Worm (Caenorhabditis elegans): ENCODE data around the gene C07B5.6.

- TF ChIP-seq mes-2 (tag; optimal IDR thresholded peaks at IDR 0.05; ENCODE audit: poor library complexity, severe bottlenecking), result peak; percentile 32
- TF ChIP-seq nhr-11 (tag; optimal IDR thresholded peaks at IDR 0.05), result no peak
- no peak for TF ChIP-seq lin-39 (tag; optimal IDR thresholded peaks at IDR 0.05)
- no peak for TF ChIP-seq fos-1 (tag; optimal IDR thresholded peaks at IDR 0.05)
- no peak for TF ChIP-seq D1046.2 (GFP tag; IDR thresholded peaks at IDR 0.05)
- no peak for TF ChIP-seq aly-2 (tag; optimal IDR thresholded peaks at IDR 0.05)
- no peak for TF ChIP-seq mep-1 (tag; optimal IDR thresholded peaks at IDR 0.05)
- TF ChIP-seq saeg-2 (GFP tag; IDR thresholded peaks at IDR 0.05), result no peak
- no peak for TF ChIP-seq ZK546.5 (tag; optimal IDR thresholded peaks at IDR 0.05)
- no peak for TF ChIP-seq dpl-1 (GFP tag; optimal IDR thresholded peaks at IDR 0.05)
- TF ChIP-seq ceh-44 (GFP tag; IDR thresholded peaks at IDR 0.05), result no peak
- no peak for TF ChIP-seq Y75B8A.6 (GFP tag; IDR thresholded peaks at IDR 0.05)
- TF ChIP-seq rbr-2 (tag; optimal IDR thresholded peaks at IDR 0.05), result no peak
- TF ChIP-seq ceh-28 (tag; optimal IDR thresholded peaks at IDR 0.05), result no peak
These were observed 30.1 kb downstream of the C07B5.6 start for ce11 chrX:9548890-9549289.

All from whole organism, L4 larva.